Fruit fly (Drosophila melanogaster): ENCODE measurements around the gene CG14443.

The CG14443 gene

DNA sequence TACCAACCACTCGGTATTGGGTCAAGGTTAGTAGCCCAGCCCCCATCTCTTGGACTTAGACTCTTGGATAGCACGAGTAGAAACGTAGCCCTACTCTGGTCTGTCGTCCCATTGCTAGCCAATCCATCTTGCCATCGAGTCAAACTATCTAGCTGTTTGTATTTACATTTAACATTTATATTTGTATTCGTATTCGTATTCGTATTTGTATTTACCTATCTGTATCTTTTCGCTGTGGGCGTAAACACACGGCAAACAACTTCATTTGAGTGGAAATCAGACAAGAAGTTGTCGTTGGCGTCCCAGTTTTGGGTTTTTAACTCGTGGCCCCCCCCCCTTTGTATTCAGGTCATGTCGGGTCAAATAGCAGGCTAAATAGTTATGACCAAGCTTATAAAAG lies 19.5 kb upstream of the CG14443 start (continued):
- peak; percentile 14 for TF ChIP-seq CG11398 (GFP tag; optimal IDR thresholded peaks at IDR 0.05)
- peak; percentile 14 for TF ChIP-seq CG17359 (tag; optimal IDR thresholded peaks at IDR 0.05)
- no peak for TF ChIP-seq CG6654 (GFP tag; optimal IDR thresholded peaks at IDR 0.05)
- TF ChIP-seq TFAM (GFP tag; optimal IDR thresholded peaks at IDR 0.05) = no peak
- TF ChIP-seq run (tag; optimal IDR thresholded peaks at IDR 0.05) = peak; percentile 20
- TF ChIP-seq CG4328 (GFP tag; optimal IDR thresholded peaks at IDR 0.05) = no peak
- TF ChIP-seq CG6854 (GFP tag; optimal IDR thresholded peaks at IDR 0.05) = peak; percentile 45
- no peak for TF ChIP-seq ro (GFP tag; IDR thresholded peaks at IDR 0.05)
- TF ChIP-seq CG18599 (GFP tag; optimal IDR thresholded peaks at IDR 0.05) = peak; percentile 59
- no peak for TF ChIP-seq ind (GFP tag; optimal IDR thresholded peaks at IDR 0.05)
- TF ChIP-seq Hmx (GFP tag; optimal IDR thresholded peaks at IDR 0.05) = no peak
- no peak for TF ChIP-seq NK7.1 (GFP tag; optimal IDR thresholded peaks at IDR 0.05)
- no peak for TF ChIP-seq tap (tag; optimal IDR thresholded peaks at IDR 0.05)
- TF ChIP-seq CG13287 (GFP tag; IDR thresholded peaks at IDR 0.05; ENCODE audit: partially characterized antibody) = no peak
- no peak for TF ChIP-seq hkb (optimal IDR thresholded peaks at IDR 0.05)
- TF ChIP-seq hkb (GFP tag; IDR thresholded peaks at IDR 0.05) = 0 out of 2 replicates have a peak, but pooled peaks have one; percentile 27
- peak; percentile 45 for TF ChIP-seq Sox100B (GFP tag; optimal IDR thresholded peaks at IDR 0.05)
- TF ChIP-seq CG10431 (GFP tag; optimal IDR thresholded peaks at IDR 0.05) = no peak
- TF ChIP-seq grau (tag; optimal IDR thresholded peaks at IDR 0.05) = peak; percentile 18
- TF ChIP-seq unc-4 (GFP tag; IDR thresholded peaks at IDR 0.05; ENCODE audit: partially characterized antibody) = no peak
- no peak for TF ChIP-seq sisA (GFP tag; IDR thresholded peaks at IDR 0.05)
- TF ChIP-seq CHES-1-like (GFP tag; optimal IDR thresholded peaks at IDR 0.05) = peak; percentile 18
- no peak for TF ChIP-seq Bdp1 (GFP tag; optimal IDR thresholded peaks at IDR 0.05)
- TF ChIP-seq tgo (GFP tag; IDR thresholded peaks at IDR 0.05) = no peak
- peak; percentile 59 for TF ChIP-seq gsb-n (tag; optimal IDR thresholded peaks at IDR 0.05)
- TF ChIP-seq Sry-δ (GFP tag; optimal IDR thresholded peaks at IDR 0.05) = no peak
- TF ChIP-seq eyg (GFP tag; optimal IDR thresholded peaks at IDR 0.05) = no peak
- TF ChIP-seq CG9932 (GFP tag; IDR thresholded peaks at IDR 0.05) = no peak
- no peak for TF ChIP-seq CG2889 (GFP tag; IDR thresholded peaks at IDR 0.05)
- no peak for TF ChIP-seq tll (GFP tag; optimal IDR thresholded peaks at IDR 0.05)
- no peak for TF ChIP-seq CG18476 (GFP tag; optimal IDR thresholded peaks at IDR 0.05)
- no peak for TF ChIP-seq cato (GFP tag; optimal IDR thresholded peaks at IDR 0.05; ENCODE audit: borderline replicate concordance)
- no peak for TF ChIP-seq chinmo (GFP tag; IDR thresholded peaks at IDR 0.05; ENCODE audit: partially characterized antibody)
- TF ChIP-seq CG11560 (tag; IDR thresholded peaks at IDR 0.05) = no peak
- no peak for TF ChIP-seq dpn (GFP tag; optimal IDR thresholded peaks at IDR 0.05)
- no peak for TF ChIP-seq Ssrp (tag; optimal IDR thresholded peaks at IDR 0.05)
- TF ChIP-seq CG3281 (GFP tag; optimal IDR thresholded peaks at IDR 0.05) = peak; percentile 47
- TF ChIP-seq CG43689 (GFP tag; IDR thresholded peaks at IDR 0.05) = no peak
- TF ChIP-seq CG12071 (GFP tag; optimal IDR thresholded peaks at IDR 0.05) = peak; percentile 68
- no peak for TF ChIP-seq Deaf1 (tag; optimal IDR thresholded peaks at IDR 0.05)
- no peak for TF ChIP-seq CG10366 (GFP tag; IDR thresholded peaks at IDR 0.05)
- TF ChIP-seq CG4730 (GFP tag; IDR thresholded peaks at IDR 0.05) = no peak
- TF ChIP-seq sug (tag; optimal IDR thresholded peaks at IDR 0.05) = no peak
- TF ChIP-seq CG30403 (GFP tag; optimal IDR thresholded peaks at IDR 0.05) = no peak
- TF ChIP-seq CG18764 (GFP tag; optimal IDR thresholded peaks at IDR 0.05) = no peak
- no peak for TF ChIP-seq CG2129 (GFP tag; IDR thresholded peaks at IDR 0.05; ENCODE audit: partially characterized antibody)
- no peak for TF ChIP-seq gro (GFP tag; optimal IDR thresholded peaks at IDR 0.05)
- no peak for TF ChIP-seq gcm2 (GFP tag; optimal IDR thresholded peaks at IDR 0.05)
- TF ChIP-seq twi (tag; optimal IDR thresholded peaks at IDR 0.05) = no peak
- no peak for TF ChIP-seq prd (optimal IDR thresholded peaks at IDR 0.05)
- no peak for TF ChIP-seq prd (GFP tag; IDR thresholded peaks at IDR 0.05)
- TF ChIP-seq Pdp1 (GFP tag; optimal IDR thresholded peaks at IDR 0.05) = peak in 1 of 2 experiments; percentile 15

Measured in whole organism, embryonic.